Worm (Caenorhabditis elegans): ENCODE data around the gene pph-6.

The pph-6 gene

ce11 chrIII:3480950-3481349 is 19.4 kb downstream of the pph-6 start:
- TF ChIP-seq ztf-23 (GFP tag; IDR thresholded peaks at IDR 0.05) (no peak), T22C8.4 (GFP tag; IDR thresholded peaks at IDR 0.05) (no peak), ztf-29 (GFP tag; IDR thresholded peaks at IDR 0.05) (no peak), ref-1 (GFP tag; conservative IDR thresholded peaks at IDR 0.05) (no peak), flt-1 (GFP tag; IDR thresholded peaks at IDR 0.05) (no peak), klf-2 (GFP tag; conservative IDR thresholded peaks at IDR 0.05) (no peak), tab-1 (GFP tag; IDR thresholded peaks at IDR 0.05) (no peak), med-1 (GFP tag; optimal IDR thresholded peaks at IDR 0.05; ENCODE audit: insufficient read depth) (no peak), cog-1 (tag; optimal IDR thresholded peaks at IDR 0.05) (no peak)

ce11 chrIII:3482291-3482690 is 20.8 kb downstream of the pph-6 start, which contains the start of gene C34C12.6:
Gene C34C12.6 (plus strand): TSS chrIII:3482591.
- TF ChIP-seq flt-1 (GFP tag; IDR thresholded peaks at IDR 0.05) = no peak
- TF ChIP-seq cog-1 (tag; optimal IDR thresholded peaks at IDR 0.05) = no peak
- TF ChIP-seq ztf-29 (GFP tag; IDR thresholded peaks at IDR 0.05) = no peak
- no peak for TF ChIP-seq ref-1 (GFP tag; conservative IDR thresholded peaks at IDR 0.05)
- no peak for TF ChIP-seq med-1 (GFP tag; optimal IDR thresholded peaks at IDR 0.05; ENCODE audit: insufficient read depth)
- TF ChIP-seq ztf-23 (GFP tag; IDR thresholded peaks at IDR 0.05) = no peak
- no peak for TF ChIP-seq tab-1 (GFP tag; IDR thresholded peaks at IDR 0.05)
- no peak for TF ChIP-seq T22C8.4 (GFP tag; IDR thresholded peaks at IDR 0.05)
- no peak for TF ChIP-seq klf-2 (GFP tag; conservative IDR thresholded peaks at IDR 0.05)

- no peak for TF ChIP-seq med-1 (GFP tag; optimal IDR thresholded peaks at IDR 0.05; ENCODE audit: insufficient read depth)
- no peak for TF ChIP-seq ztf-23 (GFP tag; IDR thresholded peaks at IDR 0.05)
- TF ChIP-seq ztf-29 (GFP tag; IDR thresholded peaks at IDR 0.05) = no peak
- TF ChIP-seq ref-1 (GFP tag; conservative IDR thresholded peaks at IDR 0.05) = no peak
- TF ChIP-seq flt-1 (GFP tag; IDR thresholded peaks at IDR 0.05) = no peak
- no peak for TF ChIP-seq tab-1 (GFP tag; IDR thresholded peaks at IDR 0.05)
- no peak for TF ChIP-seq T22C8.4 (GFP tag; IDR thresholded peaks at IDR 0.05)
- TF ChIP-seq cog-1 (tag; optimal IDR thresholded peaks at IDR 0.05) = no peak
- no peak for TF ChIP-seq klf-2 (GFP tag; conservative IDR thresholded peaks at IDR 0.05)
Measured at ce11 chrIII:3484995-3485394, 23.5 kb downstream of the pph-6 start.

DNA sequence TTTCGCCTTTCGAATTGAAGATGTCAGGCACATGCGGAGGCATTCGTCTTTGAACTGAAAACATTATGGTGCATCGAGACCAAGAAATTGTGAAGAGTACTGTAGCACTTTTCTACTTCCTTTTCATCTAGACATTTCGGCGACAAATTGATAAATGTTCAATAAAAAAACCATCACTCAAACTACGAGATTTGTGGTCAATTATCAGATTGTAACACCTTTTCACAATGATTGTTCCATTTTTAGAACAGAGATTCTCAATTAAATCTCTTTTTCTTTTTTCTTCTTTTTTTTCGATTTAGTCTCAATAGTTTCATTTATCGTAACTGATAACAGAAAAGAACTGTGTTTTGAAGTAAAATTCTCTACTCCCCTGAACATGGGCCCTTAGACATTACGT is 24.6 kb downstream of the pph-6 start:
- no peak for TF ChIP-seq ref-1 (GFP tag; conservative IDR thresholded peaks at IDR 0.05)

ce11 chrIII:3487133-3487532 is 25.6 kb downstream of the pph-6 start:
- TF ChIP-seq klf-2 (GFP tag; conservative IDR thresholded peaks at IDR 0.05) (no peak), ref-1 (GFP tag; conservative IDR thresholded peaks at IDR 0.05) (no peak), flt-1 (GFP tag; IDR thresholded peaks at IDR 0.05) (no peak), T22C8.4 (GFP tag; IDR thresholded peaks at IDR 0.05) (no peak), cog-1 (tag; optimal IDR thresholded peaks at IDR 0.05) (no peak), ztf-29 (GFP tag; IDR thresholded peaks at IDR 0.05) (no peak), med-1 (GFP tag; optimal IDR thresholded peaks at IDR 0.05; ENCODE audit: insufficient read depth) (no peak), tab-1 (GFP tag; IDR thresholded peaks at IDR 0.05) (no peak), ztf-23 (GFP tag; IDR thresholded peaks at IDR 0.05) (no peak)

DNA sequence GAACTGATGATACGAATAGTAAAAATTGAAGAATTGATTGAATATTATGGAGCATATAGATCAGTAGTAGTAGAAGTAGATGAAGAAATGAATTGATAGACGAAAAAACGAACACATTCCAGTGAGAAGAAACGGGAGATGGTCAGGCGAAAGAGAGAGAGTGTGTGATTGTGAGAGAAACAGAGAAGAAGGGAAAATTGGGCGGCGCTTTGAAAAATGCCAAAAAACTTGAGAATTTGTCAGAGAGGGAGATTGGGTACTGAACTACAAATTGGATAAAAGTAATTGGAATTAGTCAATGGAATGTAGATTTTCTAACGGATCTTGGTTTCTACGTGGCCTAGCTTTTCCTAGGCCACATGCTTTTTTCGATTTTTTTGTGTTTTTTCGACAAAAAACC is 26.7 kb downstream of the pph-6 start, which contains the start of gene C34C12.7:
C34C12.7 (minus strand) TSS at position 118 of the 400 bp plus-strand sequence.
- TF ChIP-seq cog-1 (tag; optimal IDR thresholded peaks at IDR 0.05) = no peak
- TF ChIP-seq ref-1 (GFP tag; conservative IDR thresholded peaks at IDR 0.05) = no peak
- no peak for TF ChIP-seq tab-1 (GFP tag; IDR thresholded peaks at IDR 0.05)
- TF ChIP-seq med-1 (GFP tag; optimal IDR thresholded peaks at IDR 0.05; ENCODE audit: insufficient read depth) = no peak
- no peak for TF ChIP-seq ztf-23 (GFP tag; IDR thresholded peaks at IDR 0.05)
- no peak for TF ChIP-seq flt-1 (GFP tag; IDR thresholded peaks at IDR 0.05)
- no peak for TF ChIP-seq ztf-29 (GFP tag; IDR thresholded peaks at IDR 0.05)
- TF ChIP-seq klf-2 (GFP tag; conservative IDR thresholded peaks at IDR 0.05) = no peak
- TF ChIP-seq T22C8.4 (GFP tag; IDR thresholded peaks at IDR 0.05) = no peak

ce11 chrIII:3493138-3493537 is 31.6 kb downstream of the pph-6 start, which contains the start of gene gly-14:
Gene gly-14 (minus strand): TSS chrIII:3493238.
- TF ChIP-seq ztf-29 (GFP tag; IDR thresholded peaks at IDR 0.05) (no peak), ztf-23 (GFP tag; IDR thresholded peaks at IDR 0.05) (no peak), klf-2 (GFP tag; conservative IDR thresholded peaks at IDR 0.05) (no peak), ref-1 (GFP tag; conservative IDR thresholded peaks at IDR 0.05) (no peak), flt-1 (GFP tag; IDR thresholded peaks at IDR 0.05) (no peak), T22C8.4 (GFP tag; IDR thresholded peaks at IDR 0.05) (no peak), tab-1 (GFP tag; IDR thresholded peaks at IDR 0.05) (no peak), med-1 (GFP tag; optimal IDR thresholded peaks at IDR 0.05; ENCODE audit: insufficient read depth) (no peak)

ce11 chrIII:3498957-3499356 is 37.5 kb downstream of the pph-6 start, which contains the start of gene M01F1.9:
Gene M01F1.9 (minus strand): TSS chrIII:3499057.
- TF ChIP-seq tab-1 (GFP tag; IDR thresholded peaks at IDR 0.05) (no peak), klf-2 (GFP tag; conservative IDR thresholded peaks at IDR 0.05) (no peak), T22C8.4 (GFP tag; IDR thresholded peaks at IDR 0.05) (no peak), med-1 (GFP tag; optimal IDR thresholded peaks at IDR 0.05; ENCODE audit: insufficient read depth) (no peak)

DNA sequence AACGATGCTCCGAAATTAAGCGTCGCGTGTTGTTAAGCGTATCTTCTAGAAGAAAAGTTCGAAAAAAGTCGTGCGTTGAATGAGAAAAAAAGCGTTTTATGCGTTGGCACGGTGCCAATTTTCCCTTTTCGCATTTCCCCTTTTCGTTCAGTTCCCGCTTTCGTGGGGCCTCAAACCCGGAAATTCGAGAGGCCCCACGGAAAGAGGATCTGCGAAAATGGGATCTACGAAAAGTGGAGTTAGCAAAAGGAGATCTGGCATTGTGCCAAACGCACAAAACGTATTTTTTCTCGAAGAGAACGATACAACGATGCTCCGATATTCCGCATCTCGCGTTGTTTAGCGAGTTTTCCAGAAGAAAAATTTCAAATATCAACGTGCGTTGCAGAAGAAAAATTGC is 38.3 kb downstream of the pph-6 start:
- TF ChIP-seq flt-1 (GFP tag; IDR thresholded peaks at IDR 0.05) (peak; percentile 97), ref-1 (GFP tag; conservative IDR thresholded peaks at IDR 0.05) (peak; percentile 94), tab-1 (GFP tag; IDR thresholded peaks at IDR 0.05) (peak; percentile 91), med-1 (GFP tag; optimal IDR thresholded peaks at IDR 0.05; ENCODE audit: insufficient read depth) (no peak), T22C8.4 (GFP tag; IDR thresholded peaks at IDR 0.05) (peak; percentile 93), cog-1 (tag; optimal IDR thresholded peaks at IDR 0.05) (peak; percentile 97), ztf-29 (GFP tag; IDR thresholded peaks at IDR 0.05) (peak; percentile 89), klf-2 (GFP tag; conservative IDR thresholded peaks at IDR 0.05) (peak; percentile 99), ztf-23 (GFP tag; IDR thresholded peaks at IDR 0.05) (peak; percentile 97)

- no peak for TF ChIP-seq ztf-29 (GFP tag; IDR thresholded peaks at IDR 0.05)
- no peak for TF ChIP-seq flt-1 (GFP tag; IDR thresholded peaks at IDR 0.05)
- no peak for TF ChIP-seq cog-1 (tag; optimal IDR thresholded peaks at IDR 0.05)
- no peak for TF ChIP-seq tab-1 (GFP tag; IDR thresholded peaks at IDR 0.05)
- TF ChIP-seq klf-2 (GFP tag; conservative IDR thresholded peaks at IDR 0.05) = no peak
- TF ChIP-seq T22C8.4 (GFP tag; IDR thresholded peaks at IDR 0.05) = no peak
- no peak for TF ChIP-seq ztf-23 (GFP tag; IDR thresholded peaks at IDR 0.05)
- TF ChIP-seq ref-1 (GFP tag; conservative IDR thresholded peaks at IDR 0.05) = no peak
- TF ChIP-seq med-1 (GFP tag; optimal IDR thresholded peaks at IDR 0.05; ENCODE audit: insufficient read depth) = no peak
Measured at ce11 chrIII:3502215-3502838, 40.8 kb downstream of the pph-6 start, which contains the start of gene M01F1.8. Gene M01F1.8 (minus strand): TSS chrIII:3502549.
